Worm (Caenorhabditis elegans): ENCODE results near the gene cit-1.2.

Gene cit-1.2

DNA sequence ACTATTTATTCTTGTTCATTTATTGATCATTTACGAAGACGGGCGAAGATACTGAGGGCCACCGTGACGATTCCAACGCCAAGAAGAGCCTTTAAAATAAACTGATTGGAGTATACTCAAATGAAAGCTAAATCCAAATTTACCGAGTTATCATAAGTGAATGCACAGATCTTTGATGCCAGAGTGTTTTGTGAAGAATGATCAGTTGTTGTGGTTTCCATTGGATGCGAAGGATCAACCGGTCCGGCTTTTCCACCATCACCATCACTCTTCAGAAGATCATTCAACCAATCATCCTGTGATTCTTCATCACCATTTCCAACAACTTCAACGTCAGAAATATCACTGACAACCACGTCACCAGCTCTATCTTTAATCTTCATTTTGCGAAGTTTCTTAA is 33.3 kb upstream of the cit-1.2 start:
- no peak for TF ChIP-seq F13C5.2 (tag; optimal IDR thresholded peaks at IDR 0.05)
- no peak for TF ChIP-seq scrt-1 (GFP tag; IDR thresholded peaks at IDR 0.05)
- TF ChIP-seq aly-1 (tag; optimal IDR thresholded peaks at IDR 0.05), result no peak
- TF ChIP-seq ets-7 (tag; optimal IDR thresholded peaks at IDR 0.05), result no peak
- TF ChIP-seq ceh-36 (tag; optimal IDR thresholded peaks at IDR 0.05), result no peak

DNA sequence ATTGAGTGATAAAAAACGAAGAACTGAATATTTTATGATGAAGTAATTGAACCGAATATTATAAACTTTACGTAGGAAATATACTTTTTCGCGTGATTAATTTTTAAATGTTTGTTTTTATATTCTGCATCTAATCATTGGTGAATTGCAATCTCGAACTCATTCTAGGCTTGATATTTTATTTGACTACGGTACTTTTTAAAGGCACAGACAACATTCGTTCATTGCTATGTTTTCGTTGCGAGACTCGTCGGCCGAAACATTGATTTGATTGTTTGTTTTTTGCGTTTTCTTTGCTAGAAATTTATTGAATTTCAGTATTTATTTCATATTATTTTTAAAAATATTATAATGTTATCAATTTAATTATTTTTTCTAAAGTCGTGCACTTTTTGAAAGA is 32.8 kb upstream of the cit-1.2 start, which contains the start of gene C06G4.4:
Gene C06G4.4, minus strand, starts transcription at position 36 of the 400 bp plus-strand sequence.
- no peak for TF ChIP-seq F13C5.2 (tag; optimal IDR thresholded peaks at IDR 0.05)
- no peak for TF ChIP-seq tra-4 (tag; optimal IDR thresholded peaks at IDR 0.05)
- TF ChIP-seq ama-1 (optimal IDR thresholded peaks at IDR 0.05), result no peak

DNA sequence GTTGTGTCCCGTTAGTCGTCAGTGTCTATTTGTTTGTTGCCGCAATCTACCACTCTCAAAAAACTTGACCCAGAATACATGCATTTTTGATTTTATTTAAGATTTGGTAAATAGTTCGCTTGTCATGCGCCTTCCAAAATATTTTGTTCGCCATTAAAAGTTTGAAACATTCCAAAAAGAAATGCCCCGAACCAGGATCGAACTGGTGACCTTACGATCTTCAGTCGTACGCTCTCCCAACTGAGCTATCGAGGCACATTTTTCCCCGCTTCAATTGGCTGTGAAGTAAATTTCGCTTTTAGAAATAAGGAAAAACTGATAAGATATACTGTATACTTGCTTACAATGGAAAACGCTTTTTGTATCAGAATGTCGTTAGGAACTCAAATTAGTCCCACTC is 32.3 kb upstream of the cit-1.2 start:
- no peak for TF ChIP-seq pes-1 (GFP tag; IDR thresholded peaks at IDR 0.05)
- TF ChIP-seq aly-1 (tag; optimal IDR thresholded peaks at IDR 0.05), result no peak
- TF ChIP-seq ets-7 (tag; optimal IDR thresholded peaks at IDR 0.05), result no peak
- TF ChIP-seq sea-1 (GFP tag; conservative IDR thresholded peaks at IDR 0.05), result no peak
- TF ChIP-seq hmbx-1 (tag; optimal IDR thresholded peaks at IDR 0.05), result no peak
- TF ChIP-seq hmg-4 (GFP tag; optimal IDR thresholded peaks at IDR 0.05), result no peak
- no peak for TF ChIP-seq ceh-13 (GFP tag; optimal IDR thresholded peaks at IDR 0.05)
- TF ChIP-seq tra-4 (tag; optimal IDR thresholded peaks at IDR 0.05), result no peak
- TF ChIP-seq ama-1 (optimal IDR thresholded peaks at IDR 0.05), result no peak
- no peak for TF ChIP-seq tbx-11 (GFP tag; IDR thresholded peaks at IDR 0.05)
- no peak for TF ChIP-seq F13C5.2 (tag; optimal IDR thresholded peaks at IDR 0.05)
- TF ChIP-seq ceh-36 (tag; optimal IDR thresholded peaks at IDR 0.05), result no peak
- no peak for TF ChIP-seq hnd-1 (tag; optimal IDR thresholded peaks at IDR 0.05)
- no peak for TF ChIP-seq flt-1 (GFP tag; IDR thresholded peaks at IDR 0.05)
- TF ChIP-seq scrt-1 (GFP tag; IDR thresholded peaks at IDR 0.05), result no peak
- TF ChIP-seq tbx-37 (GFP tag; conservative IDR thresholded peaks at IDR 0.05), result no peak
- TF ChIP-seq B0310.2 (tag; optimal IDR thresholded peaks at IDR 0.05), result no peak

DNA sequence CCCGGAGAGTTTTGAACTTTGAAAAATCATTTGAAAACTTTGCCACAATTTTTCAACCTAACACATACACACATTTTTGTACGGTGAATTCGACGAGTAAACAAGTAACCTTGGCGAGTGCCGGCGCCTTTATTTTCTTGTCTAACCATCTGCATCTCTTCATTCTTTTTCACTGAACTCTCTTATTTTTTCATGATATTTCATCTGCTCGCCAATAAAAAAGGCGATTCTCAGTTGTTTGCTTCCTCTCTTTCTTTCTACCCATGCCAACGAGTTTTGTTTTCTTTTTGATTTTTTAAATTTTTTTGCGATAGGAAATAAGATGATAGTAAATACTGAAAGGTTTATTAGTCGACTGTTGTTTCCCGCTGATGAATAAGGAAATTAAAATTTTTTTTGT is 31.8 kb upstream of the cit-1.2 start:
- TF ChIP-seq B0310.2 (tag; optimal IDR thresholded peaks at IDR 0.05) (no peak), tbx-37 (GFP tag; conservative IDR thresholded peaks at IDR 0.05) (no peak), ceh-13 (GFP tag; optimal IDR thresholded peaks at IDR 0.05) (no peak), hmbx-1 (tag; optimal IDR thresholded peaks at IDR 0.05) (no peak), ama-1 (optimal IDR thresholded peaks at IDR 0.05) (no peak), F13C5.2 (tag; optimal IDR thresholded peaks at IDR 0.05) (no peak), flt-1 (GFP tag; IDR thresholded peaks at IDR 0.05) (no peak), hmg-4 (GFP tag; optimal IDR thresholded peaks at IDR 0.05) (no peak), ets-7 (tag; optimal IDR thresholded peaks at IDR 0.05) (no peak), pes-1 (GFP tag; IDR thresholded peaks at IDR 0.05) (no peak), scrt-1 (GFP tag; IDR thresholded peaks at IDR 0.05) (no peak), ceh-36 (tag; optimal IDR thresholded peaks at IDR 0.05) (no peak), hnd-1 (tag; optimal IDR thresholded peaks at IDR 0.05) (no peak), tra-4 (tag; optimal IDR thresholded peaks at IDR 0.05) (no peak), aly-1 (tag; optimal IDR thresholded peaks at IDR 0.05) (no peak), sea-1 (GFP tag; conservative IDR thresholded peaks at IDR 0.05) (no peak), tbx-11 (GFP tag; IDR thresholded peaks at IDR 0.05) (no peak)

DNA sequence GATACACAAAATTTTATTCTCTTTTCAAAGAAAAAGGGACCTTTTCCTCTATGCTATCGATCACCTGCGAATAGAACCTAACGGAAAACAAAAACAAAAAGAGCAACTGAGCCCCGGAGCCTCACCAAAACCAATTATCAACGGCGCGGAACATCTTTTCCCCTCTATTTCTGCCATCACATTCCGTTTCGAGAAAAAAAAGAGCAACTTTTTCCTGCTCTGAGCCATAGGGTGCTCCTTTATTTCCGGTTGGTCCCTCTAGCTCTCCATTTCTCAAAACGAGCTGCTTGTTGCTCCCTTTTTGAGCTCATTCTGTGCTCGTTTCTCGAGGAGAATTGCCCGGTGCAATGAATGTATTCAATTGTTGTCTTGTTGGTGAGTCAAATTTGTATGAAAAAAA is 30.9 kb upstream of the cit-1.2 start, which contains the start of gene clp-1:
Gene clp-1, plus strand, starts transcription at position 301 of the 400 bp plus-strand sequence.
- TF ChIP-seq scrt-1 (GFP tag; IDR thresholded peaks at IDR 0.05) (no peak), F13C5.2 (tag; optimal IDR thresholded peaks at IDR 0.05) (no peak), pes-1 (GFP tag; IDR thresholded peaks at IDR 0.05) (no peak), hnd-1 (tag; optimal IDR thresholded peaks at IDR 0.05) (no peak), ama-1 (optimal IDR thresholded peaks at IDR 0.05) (no peak), flt-1 (GFP tag; IDR thresholded peaks at IDR 0.05) (no peak), hmbx-1 (tag; optimal IDR thresholded peaks at IDR 0.05) (no peak), sea-1 (GFP tag; conservative IDR thresholded peaks at IDR 0.05) (no peak), tra-4 (tag; optimal IDR thresholded peaks at IDR 0.05) (no peak), ceh-13 (GFP tag; optimal IDR thresholded peaks at IDR 0.05) (no peak), aly-1 (tag; optimal IDR thresholded peaks at IDR 0.05) (no peak), ceh-36 (tag; optimal IDR thresholded peaks at IDR 0.05) (no peak), ets-7 (tag; optimal IDR thresholded peaks at IDR 0.05) (no peak), hmg-4 (GFP tag; optimal IDR thresholded peaks at IDR 0.05) (no peak), tbx-11 (GFP tag; IDR thresholded peaks at IDR 0.05) (no peak), B0310.2 (tag; optimal IDR thresholded peaks at IDR 0.05) (no peak)

DNA sequence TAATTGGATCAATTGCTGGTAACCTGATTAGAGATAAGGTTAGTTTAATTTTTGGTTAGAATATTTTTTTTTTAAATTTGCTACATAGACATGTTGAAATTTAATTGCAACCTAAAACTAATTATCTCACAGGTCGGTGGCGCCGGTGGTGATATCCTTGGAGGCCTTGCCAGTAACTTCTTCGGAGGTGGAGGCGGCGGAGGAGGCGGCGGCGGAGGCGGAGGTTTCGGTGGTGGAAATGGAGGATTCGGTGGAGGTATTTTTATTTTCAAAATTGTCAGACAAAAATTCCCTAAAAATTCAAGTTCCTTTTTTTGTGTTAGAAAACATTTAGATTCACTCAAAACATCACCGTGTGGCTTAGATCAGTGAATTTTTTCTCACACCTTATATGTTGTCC is 29.3 kb upstream of the cit-1.2 start:
- TF ChIP-seq ceh-13 (GFP tag; optimal IDR thresholded peaks at IDR 0.05), result no peak
- TF ChIP-seq hnd-1 (tag; optimal IDR thresholded peaks at IDR 0.05), result no peak
- TF ChIP-seq tbx-37 (GFP tag; conservative IDR thresholded peaks at IDR 0.05), result no peak
- no peak for TF ChIP-seq aly-1 (tag; optimal IDR thresholded peaks at IDR 0.05)
- TF ChIP-seq F13C5.2 (tag; optimal IDR thresholded peaks at IDR 0.05), result no peak
- TF ChIP-seq ceh-36 (tag; optimal IDR thresholded peaks at IDR 0.05), result no peak
- TF ChIP-seq flt-1 (GFP tag; IDR thresholded peaks at IDR 0.05), result no peak
- no peak for TF ChIP-seq hmbx-1 (tag; optimal IDR thresholded peaks at IDR 0.05)
- no peak for TF ChIP-seq pes-1 (GFP tag; IDR thresholded peaks at IDR 0.05)
- no peak for TF ChIP-seq scrt-1 (GFP tag; IDR thresholded peaks at IDR 0.05)
- no peak for TF ChIP-seq hmg-4 (GFP tag; optimal IDR thresholded peaks at IDR 0.05)
- TF ChIP-seq sea-1 (GFP tag; conservative IDR thresholded peaks at IDR 0.05), result no peak

DNA sequence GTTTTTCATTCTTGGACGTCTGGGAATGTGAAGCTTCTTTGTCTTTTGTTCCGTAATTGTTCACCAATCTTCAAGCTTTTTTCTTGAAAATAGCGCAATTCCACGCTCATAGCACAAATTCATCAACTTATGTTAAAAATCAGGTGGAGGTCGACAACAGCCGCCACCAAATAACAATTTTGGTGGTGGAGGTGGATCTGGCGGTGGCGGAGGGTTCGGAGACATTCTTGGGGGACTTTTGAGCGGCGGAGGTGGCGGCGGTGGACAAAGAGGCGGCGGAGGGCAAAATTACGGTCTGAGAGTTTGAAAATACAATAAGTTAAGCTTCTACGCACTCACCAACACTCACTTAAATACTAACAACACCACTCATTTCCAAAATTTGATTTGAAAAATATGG is 28.6 kb upstream of the cit-1.2 start:
- TF ChIP-seq sea-1 (GFP tag; conservative IDR thresholded peaks at IDR 0.05) (no peak), F13C5.2 (tag; optimal IDR thresholded peaks at IDR 0.05) (no peak), ceh-36 (tag; optimal IDR thresholded peaks at IDR 0.05) (no peak), hmbx-1 (tag; optimal IDR thresholded peaks at IDR 0.05) (no peak), tbx-37 (GFP tag; conservative IDR thresholded peaks at IDR 0.05) (no peak), flt-1 (GFP tag; IDR thresholded peaks at IDR 0.05) (no peak)

DNA sequence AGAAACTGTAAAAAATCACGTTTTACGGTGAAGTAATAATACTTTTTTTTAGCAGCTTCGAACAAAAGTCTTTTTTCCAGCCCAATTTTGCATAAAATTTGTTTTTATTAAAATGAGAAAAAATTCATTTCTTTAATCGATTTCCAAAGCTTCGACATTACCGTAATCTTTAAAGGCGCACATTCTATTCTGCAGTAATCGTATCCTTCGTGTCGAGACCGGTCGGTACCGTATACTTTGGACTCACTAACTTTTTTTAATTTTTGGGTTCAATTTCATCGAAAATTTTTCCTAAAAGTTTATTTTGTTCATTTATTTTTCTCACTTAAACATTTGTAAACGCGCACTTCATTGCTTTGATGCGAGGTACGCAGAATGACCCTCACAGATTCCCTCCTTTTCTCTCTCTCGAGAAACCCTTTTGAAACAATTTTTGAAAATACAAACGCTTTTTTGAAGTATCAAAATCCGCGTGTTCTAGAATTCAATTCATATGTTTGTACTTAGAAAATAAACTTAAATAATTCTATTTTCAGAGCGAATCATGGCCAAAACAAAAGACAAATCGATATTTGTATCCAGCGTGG is 23.9 kb upstream of the cit-1.2 start, which contains the start of gene hrpk-2:
Gene hrpk-2, plus strand, starts transcription at position 537 of the 587 bp plus-strand sequence.
- TF ChIP-seq tra-4 (tag; optimal IDR thresholded peaks at IDR 0.05) (no peak), hmbx-1 (tag; optimal IDR thresholded peaks at IDR 0.05) (no peak), hmg-4 (GFP tag; optimal IDR thresholded peaks at IDR 0.05) (no peak), aly-1 (tag; optimal IDR thresholded peaks at IDR 0.05) (no peak), tbx-11 (GFP tag; IDR thresholded peaks at IDR 0.05) (no peak), B0310.2 (tag; optimal IDR thresholded peaks at IDR 0.05) (no peak), ets-7 (tag; optimal IDR thresholded peaks at IDR 0.05) (no peak), scrt-1 (GFP tag; IDR thresholded peaks at IDR 0.05) (no peak), F13C5.2 (tag; optimal IDR thresholded peaks at IDR 0.05) (no peak)
